Worm (Caenorhabditis elegans) whole organism, L3 larva: ENCODE data around the gene T21B10.3.

ENCODE experiments used
- nhr-237 ChIP-seq: fragments of 150-350 bp; optimal IDR thresholded peaks from 2 replicates; lab custom pipeline; 2014; ENCODE audit warnings: missing biosample characterization, missing genetic modification characterization
- unc-62 ChIP-seq: fragments of 150-350 bp; sonication (generic microtip); optimal IDR thresholded peaks from 4 replicates; lab custom pipeline; 2014; ENCODE audit warnings: missing biosample characterization, missing genetic modification reagents, missing genetic modification characterization
- ztf-4 ChIP-seq: fragments of 150-350 bp; optimal IDR thresholded peaks from 2 replicates; lab custom pipeline; 2014; ENCODE audit warnings: missing biosample characterization, missing genetic modification characterization

- TF ChIP-seq nhr-237 (no peak), ztf-4 (tag; lab: Kevin White, UChicago) (no peak), unc-62 (no peak)
Measured at ce11 chrII:8933693-8934432, at the start of gene T21B10.3.
